Worm (Caenorhabditis elegans) whole organism, L2 larva: Measurements from ENCODE around the gene srb-13.

Source experiments
- egl-27 ChIP-seq: sonication (generic microtip); optimal IDR thresholded peaks from 3 replicates; lab custom pipeline; 2017; ENCODE audit warnings: missing biosample characterization, missing genetic modification reagents, missing genetic modification characterization
- elt-3 ChIP-seq: sonication (generic microtip); optimal IDR thresholded peaks from 2 replicates; lab custom pipeline; 2017; ENCODE audit warnings: missing biosample characterization, missing genetic modification characterization
- fos-1 ChIP-seq: fragments of 150-350 bp; optimal IDR thresholded peaks from 2 replicates; lab custom pipeline; 2014; ENCODE audit warnings: missing biosample characterization, missing genetic modification characterization
- lin-13 ChIP-seq: fragments of 150-350 bp; optimal IDR thresholded peaks from 2 replicates; lab custom pipeline; 2014; ENCODE audit warnings: missing biosample characterization, missing genetic modification reagents, missing genetic modification characterization
- mbf-1 ChIP-seq: sonication (generic microtip); optimal IDR thresholded peaks from 2 replicates; lab custom pipeline; 2017; ENCODE audit warnings: missing biosample characterization, missing genetic modification characterization
- mdl-1 ChIP-seq, 2 experiments: fragments of 150-350 bp in 1 of 2; sonication (generic microtip) in 1 of 2; optimal IDR thresholded peaks; 2 replicates each; lab custom pipeline; 2017; ENCODE audit warnings: missing biosample characterization in 2 of 2, missing genetic modification characterization in 2 of 2
- snpc-4 ChIP-seq: fragments of 150-350 bp; optimal IDR thresholded peaks from 2 replicates; lab custom pipeline; 2014; ENCODE audit warnings: missing biosample characterization, missing genetic modification characterization
- unc-39 ChIP-seq: fragments of 150-350 bp; optimal IDR thresholded peaks from 2 replicates; lab custom pipeline; 2014; ENCODE audit warnings: missing biosample characterization, missing genetic modification characterization
- ztf-11 ChIP-seq: sonication (generic microtip); optimal IDR thresholded peaks from 2 replicates; lab custom pipeline; 2017; ENCODE audit warnings: missing biosample characterization, missing genetic modification characterization

- TF ChIP-seq ztf-11 (tag; lab: Kevin White, UChicago) (no peak), fos-1 (no peak), unc-39 (tag; lab: Kevin White, UChicago) (no peak), elt-3 (tag; lab: Kevin White, UChicago) (no peak), snpc-4 (no peak), lin-13 (GFP tag; lab: Kevin White, UChicago) (no peak), mbf-1 (tag; lab: Kevin White, UChicago) (no peak), egl-27 (tag; lab: Kevin White, UChicago) (no peak), mdl-1 (tag; optimal IDR thresholded peaks at IDR 0.05; lab: Kevin White, UChicago) (no peak)
Observed at ce11 chrII:5195504-5195903, 38.1 kb upstream of the srb-13 start, which contains the start of gene C34F11.5.
